Worm (Caenorhabditis elegans) whole organism, L1 larva: ENCODE measurements around the gene ari-2.

Experiments
- ces-1 ChIP-seq: fragments of 150-350 bp; optimal IDR thresholded peaks from 2 replicates; lab custom pipeline; 2014; ENCODE audit warnings: missing biosample characterization, missing genetic modification reagents, missing genetic modification characterization
- egl-27 ChIP-seq, 2 experiments: fragments of 150-350 bp in 1 of 2; sonication (generic microtip); optimal IDR thresholded peaks; 3 replicates each; lab custom pipeline; 2017 to 2018; ENCODE audit warnings: missing biosample characterization in 2 of 2, missing genetic modification characterization in 2 of 2, missing genetic modification reagents in 2 of 2
- nhr-28 ChIP-seq: fragments of 150-350 bp; optimal IDR thresholded peaks from 2 replicates; lab custom pipeline; 2014; ENCODE audit warnings: missing biosample characterization, missing genetic modification characterization
- snpc-4 ChIP-seq: fragments of 150-350 bp; optimal IDR thresholded peaks from 2 replicates; lab custom pipeline; 2014; ENCODE audit warnings: missing biosample characterization, missing genetic modification characterization
- tbx-2 ChIP-seq: sonication (generic microtip); optimal IDR thresholded peaks from 2 replicates; lab custom pipeline; 2016; ENCODE audit warnings: missing genetic modification characterization, missing compliant biosample characterization
- unc-62 ChIP-seq: fragments of 150-350 bp; optimal IDR thresholded peaks from 2 replicates; lab custom pipeline; 2014; ENCODE audit warnings: missing biosample characterization, missing genetic modification reagents, missing genetic modification characterization
- ztf-4 ChIP-seq: fragments of 150-350 bp; optimal IDR thresholded peaks from 2 replicates; lab custom pipeline; 2014; ENCODE audit warnings: missing biosample characterization, missing genetic modification characterization

DNA sequence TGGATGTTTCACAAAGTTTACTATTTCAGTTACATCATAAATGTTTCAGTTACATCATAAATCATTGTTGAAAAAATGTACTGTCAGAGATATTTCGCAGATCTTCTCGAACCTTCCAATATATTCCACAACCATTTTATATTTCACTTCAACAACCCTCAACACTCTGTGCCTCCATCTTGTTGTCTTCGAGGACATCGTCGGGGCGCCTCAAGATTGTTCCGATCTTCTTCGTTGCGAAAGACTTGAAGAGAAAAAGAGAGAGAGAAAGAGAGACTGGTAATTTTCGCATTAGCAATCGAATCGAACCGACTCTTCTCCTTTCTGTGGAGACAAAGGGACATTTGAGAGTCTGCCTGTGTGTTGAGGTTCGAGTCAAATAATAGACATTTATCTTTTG lies 12.3 kb downstream of the ari-2 start:
- TF ChIP-seq unc-62 (GFP tag; lab: Kevin White, UChicago) = no peak
- no peak for TF ChIP-seq tbx-2 (tag; lab: Kevin White, UChicago)
- no peak for TF ChIP-seq egl-27 (tag; optimal IDR thresholded peaks at IDR 0.05; lab: Kevin White, UChicago)
- no peak for TF ChIP-seq ztf-4 (tag; lab: Kevin White, UChicago)
- no peak for TF ChIP-seq ces-1
- TF ChIP-seq nhr-28 (tag; lab: Kevin White, UChicago) = no peak
- no peak for TF ChIP-seq snpc-4 (tag; lab: Kevin White, UChicago)
